Fruit fly (Drosophila melanogaster) Kc167 (cell line): ENCODE measurements around the gene smo.

Experiments used
- Sin3A ChIP-seq: fragments of >200 bp; optimal IDR thresholded peaks from 2 replicates; lab custom pipeline; 2018; ENCODE audit warnings: missing external identifiers
- h ChIP-seq: fragments of >200 bp; optimal IDR thresholded peaks from 3 replicates; lab custom pipeline; 2018; ENCODE audit warnings: missing external identifiers
- insv ChIP-seq: fragments of >200 bp; optimal IDR thresholded peaks from 3 replicates; lab custom pipeline; 2018; ENCODE audit warnings: missing external identifiers
- psq ChIP-seq: fragments of >200 bp; optimal IDR thresholded peaks from 2 replicates; lab custom pipeline; 2017; ENCODE audit warnings: missing external identifiers

DNA sequence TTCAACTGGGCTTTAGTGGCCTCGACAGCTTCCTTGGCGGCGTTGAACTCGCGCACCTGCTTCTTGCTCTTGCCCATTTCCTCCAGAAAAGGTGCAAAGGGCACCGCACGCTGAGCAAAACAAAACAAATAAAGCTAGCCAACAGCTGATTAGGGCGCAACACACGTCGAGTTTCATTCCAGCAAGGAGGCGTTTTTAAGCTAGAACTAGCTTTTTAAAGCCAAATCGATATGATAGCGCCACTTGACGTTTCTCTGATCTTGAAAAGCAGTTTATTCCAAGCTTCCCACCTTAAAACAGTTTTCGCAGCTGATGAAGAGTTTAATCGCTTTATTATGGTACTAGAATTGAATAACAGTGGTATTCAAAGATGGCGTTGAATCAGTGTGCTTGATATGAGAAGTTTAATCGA, 5.7 kb downstream of the smo start, which contains the start of gene CG11601:
- no peak for TF ChIP-seq h
- no peak for TF ChIP-seq Sin3A (lab: Kevin White, UChicago)
- TF ChIP-seq psq (lab: Kevin White, UChicago), result no peak
- TF ChIP-seq insv, result no peak
